Worm (Caenorhabditis elegans): Measurements from ENCODE around the gene F35B12.10.

- no peak for TF ChIP-seq unc-39 (tag; optimal IDR thresholded peaks at IDR 0.05)
- no peak for TF ChIP-seq egl-27 (tag; optimal IDR thresholded peaks at IDR 0.05)
- TF ChIP-seq daf-12 (tag; optimal IDR thresholded peaks at IDR 0.05) = no peak
Measured at ce11 chrV:11676498-11676897, 47.4 kb upstream of the F35B12.10 start.
